Worm (Caenorhabditis elegans) whole organism, L4/young adult: Measurements from ENCODE around the gene W04B5.6.

Source experiments
- dao-5 ChIP-seq: sonication (generic microtip); optimal IDR thresholded peaks from 2 replicates; lab custom pipeline; 2016; ENCODE audit warnings: missing genotype, missing genetic modification characterization, moderate library complexity, missing compliant biosample characterization
- him-1 ChIP-seq: sonication (generic microtip); optimal IDR thresholded peaks from 2 replicates; lab custom pipeline; 2016; ENCODE audit warnings: missing genotype, missing genetic modification reagents, missing genetic modification characterization, missing compliant biosample characterization

DNA sequence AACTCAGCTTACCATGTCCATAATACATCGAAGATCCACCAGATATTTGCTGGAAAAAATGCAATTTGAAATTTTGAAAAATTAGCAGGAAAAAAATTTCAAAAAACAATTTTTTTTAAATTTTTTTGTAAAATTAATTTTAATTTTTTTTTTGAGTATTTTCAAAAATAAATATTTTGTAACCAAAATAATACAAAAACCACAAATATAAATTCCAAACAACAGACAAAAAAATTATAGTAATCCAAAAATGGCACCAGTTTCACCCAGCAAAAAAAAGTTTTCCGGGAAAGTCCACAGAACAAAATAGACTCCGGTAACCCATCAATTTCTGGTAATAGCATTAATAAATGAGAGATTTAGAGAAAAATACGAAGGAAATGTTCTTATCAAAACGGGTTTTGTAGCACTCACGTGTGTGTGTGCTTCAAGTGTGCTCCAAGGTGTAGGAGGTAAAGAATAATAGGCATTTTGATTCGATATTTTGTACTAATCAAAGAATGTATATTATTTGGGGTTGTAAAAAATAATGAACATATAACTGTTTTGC lies 19.6 kb upstream of the W04B5.6 start, which contains the start of gene nhr-121:
- TF ChIP-seq him-1 (tag; lab: Kevin White, UChicago) = no peak
- TF ChIP-seq dao-5 = no peak
